Fruit fly (Drosophila melanogaster): ENCODE results near the gene Ilp8.

Ilp8 gene

DNA sequence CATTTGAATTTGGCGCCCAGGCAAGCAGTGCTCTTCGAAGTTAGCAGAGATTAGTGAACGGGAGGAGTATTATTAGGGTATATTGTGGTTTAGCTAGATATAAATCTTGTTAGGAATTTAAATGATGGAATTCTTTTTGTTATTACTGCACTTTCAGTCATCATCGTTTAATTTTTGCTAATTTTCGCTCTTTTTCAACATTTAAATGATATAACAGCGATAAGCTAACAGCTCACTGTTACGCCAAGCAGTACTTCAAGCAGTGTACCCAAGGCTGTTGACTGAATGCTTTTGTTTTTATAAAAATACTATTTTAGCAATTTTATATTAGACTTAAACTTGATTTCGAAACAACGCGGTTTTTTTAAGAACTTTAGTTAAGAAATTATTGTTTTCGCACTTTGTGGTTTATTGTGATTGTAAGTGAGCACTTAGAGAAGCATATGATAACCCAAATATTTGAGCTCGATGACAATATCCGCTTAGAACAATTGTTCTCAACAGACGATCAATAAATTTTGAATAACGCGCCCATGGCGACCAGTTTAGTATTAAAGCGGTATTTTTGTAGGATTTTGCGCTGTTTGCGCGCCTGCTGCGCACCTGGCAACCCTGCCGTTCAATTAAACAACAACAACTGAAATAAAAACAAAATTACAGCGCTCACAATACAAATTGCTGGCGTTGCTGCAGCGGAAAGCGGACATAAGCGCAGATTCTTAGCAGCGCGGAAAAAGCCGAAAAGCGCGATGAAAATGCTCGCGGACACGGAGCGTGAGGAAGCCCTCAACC lies 19.0 kb upstream of the Ilp8 start (continued):
- TF ChIP-seq ftz-f1 (GFP tag; optimal IDR thresholded peaks at IDR 0.05) (no peak), Fer2 (tag; optimal IDR thresholded peaks at IDR 0.05) (no peak), corto (GFP tag; optimal IDR thresholded peaks at IDR 0.05) (no peak), Atf-2 (GFP tag; optimal IDR thresholded peaks at IDR 0.05) (no peak), gsb (GFP tag; IDR thresholded peaks at IDR 0.05) (no peak), Scr (GFP tag; IDR thresholded peaks at IDR 0.05; ENCODE audit: partially characterized antibody) (0 out of 2 replicates have a peak, but pooled peaks have one; percentile 16), bigmax (GFP tag; optimal IDR thresholded peaks at IDR 0.05) (no peak), NK7.1 (GFP tag; optimal IDR thresholded peaks at IDR 0.05) (no peak), gce (GFP tag; IDR thresholded peaks at IDR 0.05) (no peak), CG3065 (GFP tag; optimal IDR thresholded peaks at IDR 0.05) (no peak), sima (GFP tag; optimal IDR thresholded peaks at IDR 0.05) (no peak), CG7839 (tag; optimal IDR thresholded peaks at IDR 0.05) (no peak), CoRest (tag; optimal IDR thresholded peaks at IDR 0.05) (peak; percentile 3), CG10462 (GFP tag; optimal IDR thresholded peaks at IDR 0.05) (no peak), CG34376 (GFP tag; optimal IDR thresholded peaks at IDR 0.05) (no peak), CG7271 (tag; optimal IDR thresholded peaks at IDR 0.05) (peak; percentile 6), odd (GFP tag; optimal IDR thresholded peaks at IDR 0.05) (no peak), Max (GFP tag; optimal IDR thresholded peaks at IDR 0.05) (no peak), Ets97D (GFP tag; optimal IDR thresholded peaks at IDR 0.05) (peak; percentile 23), CG11696 (GFP tag; IDR thresholded peaks at IDR 0.05) (no peak), Med (GFP tag) (peak; percentile 49), CG8388 (GFP tag; optimal IDR thresholded peaks at IDR 0.05) (no peak), nau (GFP tag; optimal IDR thresholded peaks at IDR 0.05) (no peak), HLHmδ (GFP tag; optimal IDR thresholded peaks at IDR 0.05) (no peak), CG8924 (tag; optimal IDR thresholded peaks at IDR 0.05) (no peak), rib (GFP tag; IDR thresholded peaks at IDR 0.05) (no peak), shn (GFP tag; optimal IDR thresholded peaks at IDR 0.05) (no peak), CG9437 (GFP tag; optimal IDR thresholded peaks at IDR 0.05) (no peak), CG9817 (tag; optimal IDR thresholded peaks at IDR 0.05) (no peak), CG13123 (GFP tag; optimal IDR thresholded peaks at IDR 0.05) (no peak), CG17612 (GFP tag; IDR thresholded peaks at IDR 0.05) (no peak), Dip3 (GFP tag; optimal IDR thresholded peaks at IDR 0.05) (no peak), klu (GFP tag; IDR thresholded peaks at IDR 0.05) (no peak), Myb (GFP tag; optimal IDR thresholded peaks at IDR 0.05) (no peak), ssp (GFP tag; IDR thresholded peaks at IDR 0.05) (no peak), pita (GFP tag; optimal IDR thresholded peaks at IDR 0.05) (no peak), H15 (GFP tag; IDR thresholded peaks at IDR 0.05) (no peak), ewg (GFP tag; optimal IDR thresholded peaks at IDR 0.05) (peak; percentile 83), CG1603 (tag; optimal IDR thresholded peaks at IDR 0.05) (peak; percentile 12), Doc3 (GFP tag; IDR thresholded peaks at IDR 0.05; ENCODE audit: partially characterized antibody) (no peak), her (GFP tag; optimal IDR thresholded peaks at IDR 0.05) (no peak), CG34224 (GFP tag; IDR thresholded peaks at IDR 0.05; ENCODE audit: partially characterized antibody) (no peak), btn (GFP tag; optimal IDR thresholded peaks at IDR 0.05) (no peak), Ets65A (GFP tag) (no peak), CG2889 (GFP tag; IDR thresholded peaks at IDR 0.05) (no peak), sna (GFP tag; IDR thresholded peaks at IDR 0.05; ENCODE audit: partially characterized antibody) (0 out of 2 replicates have a peak, but pooled peaks have one; percentile 14), CG14965 (GFP tag; optimal IDR thresholded peaks at IDR 0.05; ENCODE audit: borderline replicate concordance) (no peak), MTF-1 (GFP tag; optimal IDR thresholded peaks at IDR 0.05; ENCODE audit: borderline replicate concordance) (no peak), CG10267 (tag; optimal IDR thresholded peaks at IDR 0.05) (no peak)
